Fruit fly (Drosophila melanogaster) whole organism, embryonic: ENCODE data around the gene CG6749.

Source experiments
- Bgb ChIP-seq: fragments of 200-800 bp; sonication (Bioruptor generic); IDR thresholded peaks from 2 replicates; pipeline ENCODE4 v1.3.6; 2022; ENCODE audit warnings: missing biosample characterization, missing genetic modification characterization; ENCODE audit not compliant: partially characterized antibody
- Blimp-1 ChIP-seq: fragments of 200-800 bp; sonication (Bioruptor generic); optimal IDR thresholded peaks from 3 replicates; lab custom pipeline; 2018; ENCODE audit warnings: missing biosample characterization, missing genetic modification characterization, mild to moderate bottlenecking, moderate library complexity, missing genetic modification reagents
- Bteb2 ChIP-seq: fragments of 200-800 bp; sonication (Bioruptor generic); optimal IDR thresholded peaks from 2 replicates; lab custom pipeline; 2016; ENCODE audit warnings: missing biosample characterization, missing genetic modification characterization
- C15 ChIP-seq: fragments of 200-800 bp; sonication (Bioruptor generic); IDR thresholded peaks from 3 replicates; pipeline ENCODE4 v1.3.6; 2022; ENCODE audit warnings: missing biosample characterization, missing genetic modification characterization
- CG10543 ChIP-seq: fragments of 200-800 bp; sonication (Bioruptor generic); optimal IDR thresholded peaks from 3 replicates; lab custom pipeline; 2017; ENCODE audit warnings: missing biosample characterization, mild to moderate bottlenecking, missing genetic modification characterization, moderate library complexity
- CG12155 ChIP-seq: fragments of 200-800 bp; sonication (Bioruptor generic); optimal IDR thresholded peaks from 3 replicates; lab custom pipeline; 2016; ENCODE audit warnings: missing biosample characterization, missing genetic modification characterization
- CG12236 ChIP-seq: fragments of 200-800 bp; sonication (Bioruptor generic); optimal IDR thresholded peaks from 2 replicates; lab custom pipeline; 2016; ENCODE audit warnings: missing biosample characterization, missing genetic modification characterization
- CG13624 ChIP-seq: fragments of 200-800 bp; sonication (Bioruptor generic); optimal IDR thresholded peaks from 2 replicates; lab custom pipeline; 2016; ENCODE audit warnings: missing biosample characterization, missing genetic modification characterization
- CG14050 ChIP-seq: fragments of 200-800 bp; sonication (Bioruptor generic); IDR thresholded peaks from 3 replicates; pipeline ENCODE4 v1.3.6; 2022; ENCODE audit warnings: missing biosample characterization, missing genetic modification characterization
- CG14667 ChIP-seq: fragments of 200-800 bp; sonication (Bioruptor generic); IDR thresholded peaks from 2 replicates; pipeline ENCODE4 v1.3.6; 2022; ENCODE audit warnings: missing biosample characterization, missing genetic modification characterization
- CG15514 ChIP-seq: fragments of 200-800 bp; sonication (Bioruptor generic); optimal IDR thresholded peaks from 3 replicates; lab custom pipeline; 2017; ENCODE audit warnings: missing biosample characterization, missing genetic modification characterization, mild to moderate bottlenecking, moderate library complexity, missing genetic modification reagents
- CG18262 ChIP-seq: fragments of 200-800 bp; optimal IDR thresholded peaks from 3 replicates; lab custom pipeline; 2019; ENCODE audit warnings: missing biosample characterization, mild to moderate bottlenecking, missing genetic modification characterization, moderate library complexity
- CG18599 ChIP-seq: fragments of 200-800 bp; sonication (Bioruptor generic); optimal IDR thresholded peaks from 3 replicates; lab custom pipeline; 2017; ENCODE audit warnings: missing biosample characterization, missing genetic modification characterization, mild to moderate bottlenecking, moderate library complexity, missing genetic modification reagents
- CG2712 ChIP-seq: fragments of 200-800 bp; optimal IDR thresholded peaks from 3 replicates; lab custom pipeline; 2019; ENCODE audit warnings: missing biosample characterization, mild to moderate bottlenecking, missing genetic modification characterization, moderate library complexity
- CG3065 ChIP-seq: fragments of 200-800 bp; sonication (Bioruptor generic); optimal IDR thresholded peaks from 2 replicates; lab custom pipeline; 2016; ENCODE audit warnings: missing biosample characterization, missing genetic modification characterization
- CG32532 ChIP-seq: fragments of 200-800 bp; sonication (Bioruptor generic); IDR thresholded peaks from 2 replicates; pipeline ENCODE4 v1.3.6; 2022; ENCODE audit warnings: missing biosample characterization, missing genetic modification characterization
- CG7839 ChIP-seq: fragments of 200-800 bp; sonication (Bioruptor generic); optimal IDR thresholded peaks from 3 replicates; lab custom pipeline; 2018; ENCODE audit warnings: missing biosample characterization, mild to moderate bottlenecking, missing genetic modification characterization, moderate library complexity
- CG8388 ChIP-seq: fragments of 200-800 bp; sonication (Bioruptor generic); optimal IDR thresholded peaks from 2 replicates; lab custom pipeline; 2019; ENCODE audit warnings: missing biosample characterization, mild to moderate bottlenecking, missing genetic modification characterization, moderate library complexity
- D19B ChIP-seq: fragments of 200-800 bp; sonication (Bioruptor generic); optimal IDR thresholded peaks from 2 replicates; lab custom pipeline; 2017; ENCODE audit warnings: missing biosample characterization, mild to moderate bottlenecking, missing genetic modification characterization
- Dek ChIP-seq: fragments of 200-800 bp; sonication (Bioruptor generic); optimal IDR thresholded peaks from 3 replicates; lab custom pipeline; 2019; ENCODE audit warnings: missing biosample characterization, mild to moderate bottlenecking, missing genetic modification characterization, moderate library complexity
- Dfd ChIP-seq, 2 experiments: fragments of >200 bp; optimal IDR thresholded peaks; 2 replicates each; lab custom pipeline; 2017; ENCODE audit warnings: missing biosample characterization in 2 of 2, missing genetic modification characterization in 2 of 2
- Dp ChIP-seq: fragments of 200-800 bp; sonication (Bioruptor generic); optimal IDR thresholded peaks from 2 replicates; lab custom pipeline; 2018; ENCODE audit warnings: missing biosample characterization, mild to moderate bottlenecking, missing genetic modification characterization, moderate library complexity
- E2f2 ChIP-seq: fragments of 200-800 bp; sonication (Bioruptor generic); IDR thresholded peaks from 2 replicates; pipeline ENCODE4 v1.3.6; 2022; ENCODE audit warnings: missing biosample characterization, missing genetic modification characterization
- Ets65A ChIP-seq: fragments of 200-800 bp; sonication (Bioruptor generic); peaks from one replicate; lab custom pipeline; 2016; ENCODE audit warnings: missing biosample characterization, missing genetic modification characterization
- Gug ChIP-seq: fragments of 200-800 bp; sonication (Bioruptor generic); IDR thresholded peaks from 4 replicates; pipeline ENCODE4 v1.3.6; 2022; ENCODE audit warnings: missing biosample characterization, missing genetic modification characterization
- Hsf ChIP-seq: fragments of 200-800 bp; sonication (Bioruptor generic); optimal IDR thresholded peaks from 3 replicates; lab custom pipeline; 2016; ENCODE audit warnings: missing biosample characterization, missing genetic modification characterization
- MBD-R2 ChIP-seq: fragments of 200-800 bp; sonication (Bioruptor generic); IDR thresholded peaks from 2 replicates; pipeline ENCODE4 v1.3.6; 2022; ENCODE audit warnings: missing biosample characterization, missing genetic modification characterization
- Meics ChIP-seq: fragments of 200-800 bp; sonication (Bioruptor generic); optimal IDR thresholded peaks from 2 replicates; lab custom pipeline; 2017; ENCODE audit warnings: missing biosample characterization, mild to moderate bottlenecking, missing genetic modification characterization
- Oaz ChIP-seq: fragments of 200-800 bp; sonication (Bioruptor generic); IDR thresholded peaks from 2 replicates; pipeline ENCODE4 v1.3.6; 2022; ENCODE audit warnings: missing biosample characterization, missing genetic modification characterization
- Poxn ChIP-seq: fragments of 200-800 bp; sonication (Bioruptor generic); IDR thresholded peaks from 2 replicates; pipeline ENCODE4 v1.3.6; 2022; ENCODE audit warnings: missing biosample characterization, missing genetic modification characterization
- Rx ChIP-seq: fragments of 200-800 bp; sonication (Bioruptor generic); IDR thresholded peaks from 2 replicates; pipeline ENCODE4 v1.3.6; 2022; ENCODE audit warnings: missing biosample characterization, missing genetic modification characterization
- Scr ChIP-seq: fragments of 200-800 bp; sonication (Bioruptor generic); IDR thresholded peaks from 2 replicates; pipeline ENCODE4 v1.3.6; 2022; ENCODE audit warnings: missing biosample characterization, missing genetic modification characterization; ENCODE audit not compliant: partially characterized antibody
- Sox102F ChIP-seq: fragments of 200-800 bp; sonication (Bioruptor generic); optimal IDR thresholded peaks from 2 replicates; lab custom pipeline; 2018; ENCODE audit warnings: missing biosample characterization, mild to moderate bottlenecking, missing genetic modification characterization, moderate library complexity
- Vsx1 ChIP-seq: fragments of 200-800 bp; sonication (Bioruptor generic); optimal IDR thresholded peaks from 2 replicates; lab custom pipeline; 2017; ENCODE audit warnings: missing biosample characterization, mild to moderate bottlenecking, missing genetic modification characterization, missing genetic modification reagents
- chn ChIP-seq: fragments of 200-800 bp; sonication (Bioruptor generic); optimal IDR thresholded peaks from 2 replicates; lab custom pipeline; 2016; ENCODE audit warnings: missing biosample characterization, missing genetic modification characterization
- da ChIP-seq: fragments of 200-800 bp; sonication (Bioruptor generic); optimal IDR thresholded peaks from 2 replicates; lab custom pipeline; 2016; ENCODE audit warnings: missing biosample characterization, missing genetic modification characterization
- dmrt11E ChIP-seq: fragments of 200-800 bp; sonication (Bioruptor generic); optimal IDR thresholded peaks from 3 replicates; lab custom pipeline; 2018; ENCODE audit warnings: missing biosample characterization, mild to moderate bottlenecking, missing genetic modification characterization, moderate library complexity
- fu2 ChIP-seq: fragments of 200-800 bp; sonication (Bioruptor generic); optimal IDR thresholded peaks from 2 replicates; lab custom pipeline; 2016; ENCODE audit warnings: missing biosample characterization, missing genetic modification characterization
- lilli ChIP-seq: fragments of 200-800 bp; sonication (Bioruptor generic); optimal IDR thresholded peaks from 3 replicates; lab custom pipeline; 2016; ENCODE audit warnings: missing biosample characterization, missing genetic modification characterization
- luna ChIP-seq: fragments of 200-800 bp; sonication (Bioruptor generic); optimal IDR thresholded peaks from 2 replicates; lab custom pipeline; 2016; ENCODE audit warnings: missing biosample characterization, missing genetic modification characterization
- nom ChIP-seq: fragments of 200-800 bp; sonication (Bioruptor generic); optimal IDR thresholded peaks from 2 replicates; lab custom pipeline; 2017; ENCODE audit warnings: missing biosample characterization, missing genetic modification characterization, mild to moderate bottlenecking, moderate library complexity, missing genetic modification reagents
- pfk ChIP-seq: fragments of 200-800 bp; sonication (Bioruptor generic); optimal IDR thresholded peaks from 2 replicates; lab custom pipeline; 2018; ENCODE audit warnings: missing biosample characterization, mild to moderate bottlenecking, missing genetic modification characterization, moderate library complexity
- rib ChIP-seq: fragments of 200-800 bp; sonication (Bioruptor generic); IDR thresholded peaks from 2 replicates; pipeline ENCODE4 v1.3.6; 2022; ENCODE audit warnings: missing biosample characterization, missing genetic modification characterization
- scrt ChIP-seq: fragments of 200-800 bp; sonication (Bioruptor generic); optimal IDR thresholded peaks from 2 replicates; lab custom pipeline; 2018; ENCODE audit warnings: missing biosample characterization, mild to moderate bottlenecking, missing genetic modification characterization, moderate library complexity
- ssp ChIP-seq: fragments of 200-800 bp; sonication (Bioruptor generic); IDR thresholded peaks from 2 replicates; pipeline ENCODE4 v1.3.6; 2022; ENCODE audit warnings: missing biosample characterization, missing genetic modification characterization
- unpg ChIP-seq: fragments of 200-800 bp; sonication (Bioruptor generic); optimal IDR thresholded peaks from 3 replicates; lab custom pipeline; 2018; ENCODE audit warnings: missing biosample characterization, mild to moderate bottlenecking, missing genetic modification characterization, moderate library complexity
- yki ChIP-seq: fragments of >200 bp; optimal IDR thresholded peaks from 3 replicates; lab custom pipeline; 2018

CG6749 gene

DNA sequence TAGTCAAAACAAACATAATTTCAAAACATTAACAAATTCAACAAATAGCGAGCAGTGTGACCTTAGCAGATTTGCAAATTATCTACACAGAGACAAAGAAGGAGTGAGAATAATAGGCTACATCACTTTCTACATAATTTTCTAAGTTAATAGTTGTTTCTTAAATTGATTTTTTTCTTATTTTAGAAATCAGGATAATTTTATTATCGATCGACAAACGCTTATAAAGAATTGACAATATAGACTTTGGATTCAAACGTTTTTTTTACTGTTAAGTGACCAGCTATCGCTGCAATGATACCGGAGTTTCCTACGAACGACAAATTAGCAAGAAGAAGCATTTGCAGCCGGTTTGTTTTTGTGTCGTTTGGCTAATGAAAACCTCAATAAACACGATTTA, 10.5 kb downstream of the CG6749 start, which contains the start of the genes nbs and defl (continued):
- TF ChIP-seq CG12236 (GFP tag; lab: Kevin White, UChicago) (no peak), CG13624 (GFP tag; lab: Kevin White, UChicago) (peak; percentile 75), Rx (GFP tag; lab: Robert Waterston, UW) (peak; percentile 56; the same call in 1 of the 2 replicates), CG12155 (GFP tag; lab: Kevin White, UChicago) (peak; percentile 69), ssp (GFP tag; lab: Robert Waterston, UW) (peak; percentile 70), CG14667 (GFP tag; lab: Robert Waterston, UW) (peak; percentile 76), rib (GFP tag; lab: Robert Waterston, UW) (peak; percentile 71), Hsf (GFP tag; lab: Kevin White, UChicago) (peak; percentile 74), da (no peak), CG2712 (tag; lab: Kevin White, UChicago) (peak; percentile 85), nom (GFP tag; lab: Kevin White, UChicago) (no peak), Dp (GFP tag; lab: Kevin White, UChicago) (peak; percentile 33), C15 (GFP tag; lab: Robert Waterston, UW) (peak; percentile 29; the same call in 1 of the 3 replicates), Oaz (GFP tag; lab: Robert Waterston, UW) (no peak), CG32532 (GFP tag; lab: Robert Waterston, UW) (peak; percentile 83), D19B (no peak), CG14050 (GFP tag; lab: Robert Waterston, UW) (peak; percentile 43; the same call in 1 of the 3 replicates), Poxn (GFP tag; lab: Robert Waterston, UW) (0 out of 2 replicates have a peak, but pooled peaks have one; percentile 16), Bgb (GFP tag; lab: Robert Waterston, UW) (peak; percentile 12; the same call in 1 of the 2 replicates)

DNA sequence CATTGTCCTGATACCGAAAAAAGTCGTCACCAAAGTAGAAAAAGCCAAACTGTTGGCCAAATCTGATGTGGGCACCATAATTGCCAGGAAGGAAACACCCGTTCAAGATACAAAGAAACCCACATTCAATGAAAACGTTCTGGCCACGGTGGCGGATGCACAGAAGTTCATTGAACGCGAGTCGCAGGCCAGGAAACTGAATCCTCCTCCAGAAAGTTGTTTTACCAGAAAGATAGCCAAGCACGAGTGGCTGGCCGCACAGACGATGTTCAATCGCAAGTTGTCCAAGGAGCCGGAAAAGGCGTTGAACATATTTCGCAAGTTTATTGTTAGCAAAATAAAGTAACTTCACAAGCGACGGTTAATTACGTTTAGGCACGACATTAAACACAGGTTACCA, 13.5 kb downstream of the CG6749 start:
- peak; percentile 91 for TF ChIP-seq Ets65A (GFP tag; lab: Kevin White, UChicago)
- TF ChIP-seq E2f2 (GFP tag; lab: Robert Waterston, UW), result no peak
- TF ChIP-seq, all 482 proteins: peak for 1

dm6 chr3L:9718929-9719328, 14.7 kb downstream of the CG6749 start, which contains the start of the genes CG18178 and CG14174:
TSS of gene CG18178 (minus strand) at chr3L:9719144.
TSS of gene CG14174 (plus strand) at chr3L:9719328.
- TF ChIP-seq dmrt11E (peak; percentile 79), CG18262 (tag; lab: Kevin White, UChicago) (peak; percentile 78), CG13624 (GFP tag; lab: Kevin White, UChicago) (no peak), ssp (GFP tag; lab: Robert Waterston, UW) (peak; percentile 45), Blimp-1 (GFP tag; lab: Kevin White, UChicago) (peak; percentile 62), pfk (GFP tag; lab: Kevin White, UChicago) (no peak), Vsx1 (GFP tag; lab: Kevin White, UChicago) (no peak), rib (GFP tag; lab: Robert Waterston, UW) (no peak), CG8388 (peak; percentile 45), CG3065 (GFP tag; lab: Kevin White, UChicago) (peak; percentile 20), unpg (peak; percentile 56), fu2 (GFP tag; lab: Kevin White, UChicago) (no peak), CG18599 (GFP tag; lab: Kevin White, UChicago) (peak; percentile 73), scrt (GFP tag; lab: Kevin White, UChicago) (no peak), Sox102F (GFP tag; lab: Kevin White, UChicago) (peak; percentile 71), da (no peak), Bteb2 (GFP tag; lab: Kevin White, UChicago) (no peak), chn (no peak), yki (lab: Kevin White, UChicago) (no peak), Gug (GFP tag; lab: Robert Waterston, UW) (peak; percentile 13; the same call in 1 of the 4 replicates), lilli (GFP tag; lab: Kevin White, UChicago) (peak; percentile 60), MBD-R2 (GFP tag; lab: Robert Waterston, UW) (peak; percentile 88), Scr (GFP tag; lab: Robert Waterston, UW) (peak; percentile 63), Dek (tag; lab: Kevin White, UChicago) (peak; percentile 47), CG15514 (GFP tag; lab: Kevin White, UChicago) (peak; percentile 79), Dfd (GFP tag; optimal IDR thresholded peaks at IDR 0.05; lab: Kevin White, UChicago) (no peak), Meics (GFP tag; lab: Kevin White, UChicago) (peak; percentile 48), CG12236 (GFP tag; lab: Kevin White, UChicago) (no peak), luna (no peak), CG7839 (peak; percentile 78), CG10543 (GFP tag; lab: Kevin White, UChicago) (peak; percentile 69)
